Worm (Caenorhabditis elegans) whole organism, young adult: ENCODE results near the gene cyp-14A3.

ENCODE experiments used
- F23B12.7 ChIP-seq: sonication (generic microtip); optimal IDR thresholded peaks from 2 replicates; lab custom pipeline; 2017; ENCODE audit warnings: missing genetic modification characterization, mild to moderate bottlenecking, missing compliant biosample characterization, antibody characterized with exemption, moderate library complexity; ENCODE audit not compliant: insufficient read depth
- F33H1.4 ChIP-seq: fragments of 200-800 bp; sonication (Bioruptor generic); IDR thresholded peaks from 2 replicates; pipeline ENCODE4 v1.3.6; 2022; ENCODE audit warnings: missing genetic modification reagents, missing genetic modification characterization, missing compliant biosample characterization
- F37B4.10 ChIP-seq: fragments of 200-800 bp; sonication (Bioruptor generic); IDR thresholded peaks from 2 replicates; pipeline ENCODE4 v1.3.6; 2022; ENCODE audit warnings: missing genetic modification characterization, missing compliant biosample characterization
- ama-1 ChIP-seq, 3 experiments: fragments of 150-350 bp in 1 of 3; sonication (generic microtip) in 2 of 3; optimal IDR thresholded peaks; 2 replicates each; lab custom pipeline; 2014 to 2018; ENCODE audit warnings: missing biosample characterization in 2 of 3, missing genetic modification characterization in 2 of 3, missing genetic modification reagents in 2 of 3
- lag-1 ChIP-seq: fragments of 200-800 bp; sonication (Bioruptor generic); IDR thresholded peaks from 2 replicates; pipeline ENCODE4 v1.3.6; 2022; ENCODE audit warnings: missing genetic modification reagents, missing genetic modification characterization, missing compliant biosample characterization
- let-607 ChIP-seq, 2 experiments: fragments of 200-800 bp in 1 of 2; sonication (Bioruptor generic) in 1 of 2; sonication (generic microtip) in 1 of 2; optimal IDR thresholded peaks; 2 replicates each; lab custom pipeline; 2016 to 2018; ENCODE audit warnings: mild to moderate bottlenecking in 2 of 2, missing compliant biosample characterization in 2 of 2, missing genetic modification characterization in 2 of 2, moderate library complexity in 2 of 2, missing genotype in 1 of 2
- mel-28 ChIP-seq: sonication (generic microtip); optimal IDR thresholded peaks from 2 replicates; lab custom pipeline; 2016; ENCODE audit warnings: borderline replicate concordance, mild to moderate bottlenecking, missing genetic modification characterization, missing compliant biosample characterization
- nhr-179 ChIP-seq: sonication (generic microtip); optimal IDR thresholded peaks from 2 replicates; lab custom pipeline; 2016; ENCODE audit warnings: mild to moderate bottlenecking, missing genetic modification characterization, missing compliant biosample characterization
- unc-130 ChIP-seq: sonication (generic microtip); optimal IDR thresholded peaks from 2 replicates; lab custom pipeline; 2016; ENCODE audit warnings: missing genetic modification reagents, missing genetic modification characterization, missing compliant biosample characterization

- no peak for TF ChIP-seq F37B4.10
- TF ChIP-seq mel-28 (tag; lab: Kevin White, UChicago): no peak
- no peak for TF ChIP-seq nhr-179
- TF ChIP-seq F23B12.7 (tag; lab: Kevin White, UChicago): no peak
- no peak for TF ChIP-seq ama-1 (optimal IDR thresholded peaks at IDR 0.05; lab: Kevin White, UChicago)
- no peak for TF ChIP-seq ama-1 (GFP tag; optimal IDR thresholded peaks at IDR 0.05; lab: Kevin White, UChicago)
- TF ChIP-seq F33H1.4: no peak
- no peak for TF ChIP-seq let-607 (tag; optimal IDR thresholded peaks at IDR 0.05; lab: Kevin White, UChicago)
- no peak for TF ChIP-seq unc-130 (GFP tag; lab: Kevin White, UChicago)
- no peak for TF ChIP-seq lag-1 (GFP tag; lab: Robert Waterston, UW)
Measured at ce11 chrX:13245090-13245489, 28.9 kb downstream of the cyp-14A3 start, which contains the start of gene hpl-1.
